Fruit fly (Drosophila melanogaster) Kc167 (cell line): ENCODE results near the gene tnc.
A peak's percentile ranks its signal among the peaks of the same experiment; 100 is the strongest.

ENCODE experiments used
- Myc ChIP-seq: fragments of >200 bp; optimal IDR thresholded peaks from 2 replicates; lab custom pipeline; 2017; ENCODE audit warnings: missing external identifiers
- Sin3A ChIP-seq: fragments of >200 bp; optimal IDR thresholded peaks from 2 replicates; lab custom pipeline; 2018; ENCODE audit warnings: missing external identifiers
- h ChIP-seq: fragments of >200 bp; optimal IDR thresholded peaks from 3 replicates; lab custom pipeline; 2018; ENCODE audit warnings: missing external identifiers
- insv ChIP-seq: fragments of >200 bp; optimal IDR thresholded peaks from 3 replicates; lab custom pipeline; 2018; ENCODE audit warnings: missing external identifiers
- psq ChIP-seq: fragments of >200 bp; optimal IDR thresholded peaks from 2 replicates; lab custom pipeline; 2017; ENCODE audit warnings: missing external identifiers
- ttk ChIP-seq: sonication (Bioruptor generic); optimal IDR thresholded peaks from 2 replicates; lab custom pipeline; 2017; ENCODE audit warnings: missing external identifiers

tnc gene

dm6 chr3R:24983537-24984501, at the start of gene tnc:
tnc (plus strand) TSS chr3R:24984384.
- TF ChIP-seq ttk (no peak), Sin3A (no peak), Myc (lab: Kevin White, UChicago) (no peak), h (lab: Kevin White, UChicago) (no peak), insv (no peak), psq (lab: Kevin White, UChicago) (no peak)

DNA sequence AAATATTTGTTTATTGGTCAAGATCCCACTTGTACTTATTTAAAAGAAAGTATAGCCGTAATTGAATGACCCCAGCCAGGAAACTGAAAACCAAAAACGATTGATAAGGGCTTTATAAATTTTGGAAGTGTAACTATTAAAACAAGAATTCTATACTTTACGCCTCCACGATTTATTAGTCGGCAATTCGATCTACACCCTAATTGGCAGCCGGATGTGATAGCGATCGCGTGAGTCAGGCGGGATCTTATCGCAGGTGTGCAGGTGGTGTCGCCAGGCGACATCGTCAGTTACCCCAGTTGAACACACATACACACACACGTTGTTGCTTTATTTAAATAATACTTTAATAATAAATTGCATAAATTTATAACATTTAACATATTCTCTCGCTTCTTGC, 49.6 kb upstream of the tnc start:
- TF ChIP-seq insv, result no peak
- no peak for TF ChIP-seq psq (lab: Kevin White, UChicago)
- no peak for TF ChIP-seq Myc (lab: Kevin White, UChicago)
- no peak for TF ChIP-seq ttk
- TF ChIP-seq Sin3A, result no peak
- TF ChIP-seq h (lab: Kevin White, UChicago), result no peak

DNA sequence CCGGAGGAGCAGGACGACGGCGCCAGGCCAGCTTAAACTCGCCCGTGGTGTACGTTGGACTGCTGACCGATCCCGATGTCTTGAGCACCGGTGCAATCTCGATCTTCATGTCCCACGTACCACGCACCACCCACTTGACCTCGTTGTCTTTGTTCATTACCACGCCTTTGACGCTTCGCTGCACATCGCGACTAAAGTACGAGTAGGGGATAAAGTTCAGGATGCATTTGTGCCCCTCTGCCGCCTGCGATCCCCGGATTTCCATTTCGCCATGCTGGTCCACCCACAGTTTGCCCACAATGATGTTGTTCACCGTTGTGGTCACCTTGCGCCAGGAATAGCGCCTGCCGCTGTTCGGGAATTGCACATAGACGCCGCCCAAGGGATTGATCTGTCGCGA, 48.4 kb upstream of the tnc start:
- TF ChIP-seq Myc (lab: Kevin White, UChicago) (no peak), ttk (no peak), insv (no peak), h (lab: Kevin White, UChicago) (no peak), Sin3A (no peak), psq (lab: Kevin White, UChicago) (no peak)

- no peak for TF ChIP-seq insv
- no peak for TF ChIP-seq ttk
- no peak for TF ChIP-seq Sin3A
- no peak for TF ChIP-seq Myc (lab: Kevin White, UChicago)
- no peak for TF ChIP-seq psq (lab: Kevin White, UChicago)
- no peak for TF ChIP-seq h (lab: Kevin White, UChicago)
Observed at dm6 chr3R:24938049-24938448, 46.1 kb upstream of the tnc start, which contains the start of gene Osbp. Osbp (minus strand) TSS chr3R:24938222.

DNA sequence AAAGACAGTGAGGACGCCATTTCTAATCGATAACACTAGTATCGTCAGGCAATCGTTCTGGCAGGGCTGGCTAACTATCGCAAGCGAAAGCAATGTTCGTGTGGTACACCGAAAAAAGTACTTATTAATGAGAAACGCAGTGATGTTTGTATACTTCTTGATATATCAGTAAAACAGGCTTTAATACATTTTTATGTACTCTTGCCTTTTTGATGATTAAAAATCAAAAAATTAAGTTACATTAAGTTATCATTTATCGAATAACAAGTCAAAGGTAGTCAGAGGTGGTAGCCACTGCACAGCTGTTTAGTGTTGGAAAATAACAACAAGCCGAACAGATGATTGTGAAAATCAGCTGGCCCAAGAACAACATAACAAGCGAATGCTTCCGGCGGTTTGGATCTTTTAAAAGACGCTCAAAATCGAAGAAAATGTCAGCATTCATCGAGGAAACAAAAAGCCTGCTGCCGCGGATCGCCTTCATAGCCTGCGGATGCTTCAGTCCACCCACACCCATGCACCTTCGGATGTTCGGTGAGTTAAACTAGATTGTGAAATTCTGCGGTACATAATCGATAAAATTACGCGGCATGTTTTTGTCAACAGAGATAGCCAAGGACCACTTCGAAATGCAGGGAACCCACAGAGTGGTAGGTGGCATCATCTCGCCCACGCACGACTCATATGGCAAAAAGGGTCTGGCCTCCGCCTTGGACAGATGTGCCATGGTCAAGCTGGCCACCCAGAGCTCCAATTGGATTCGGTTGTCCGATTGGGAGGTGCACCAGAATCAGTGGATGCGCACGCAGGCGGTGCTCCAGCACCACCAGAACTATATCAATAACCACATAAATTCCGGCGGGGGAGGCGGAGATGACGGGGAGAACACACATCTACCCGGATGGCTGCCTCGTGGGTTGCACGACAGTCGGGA, 39.0 kb upstream of the tnc start, which contains the start of the genes ssh and Nmnat:
Gene ssh (minus strand): TSS at position 37 of the 934 bp plus-strand sequence.
Gene Nmnat (plus strand): TSS at position 318 of the 934 bp plus-strand sequence.
- no peak for TF ChIP-seq insv
- TF ChIP-seq Myc (lab: Kevin White, UChicago), result no peak
- no peak for TF ChIP-seq h (lab: Kevin White, UChicago)
- TF ChIP-seq psq (lab: Kevin White, UChicago), result peak; percentile 44

DNA sequence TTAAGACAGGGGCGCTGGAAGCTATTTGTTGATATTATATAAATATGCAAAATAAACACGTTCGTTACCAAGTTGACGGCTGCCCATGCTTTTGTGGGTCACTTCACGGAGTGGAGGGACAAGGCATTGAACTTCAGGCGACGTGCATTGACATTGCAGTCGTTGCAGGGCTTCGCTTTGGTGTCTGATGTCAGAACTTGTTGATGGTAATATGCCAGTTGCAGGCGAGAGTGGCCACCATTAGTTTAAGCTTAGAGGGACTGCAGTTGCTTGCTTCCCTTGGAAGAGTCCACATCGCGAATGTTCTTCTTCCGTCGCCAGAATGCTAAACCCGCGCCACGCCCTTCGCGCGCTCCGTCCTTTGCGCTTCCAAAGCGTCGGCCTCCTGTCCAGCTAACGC, 36.9 kb upstream of the tnc start, which contains the start of gene mah:
Gene mah (plus strand): TSS at position 301 of the 400 bp plus-strand sequence.
- TF ChIP-seq Myc (lab: Kevin White, UChicago) (no peak), Sin3A (no peak), h (lab: Kevin White, UChicago) (no peak), ttk (no peak), psq (lab: Kevin White, UChicago) (no peak), insv (no peak)

dm6 chr3R:24953152-24953551, 31.0 kb upstream of the tnc start:
- TF ChIP-seq Sin3A (no peak), psq (lab: Kevin White, UChicago) (no peak), h (lab: Kevin White, UChicago) (no peak), Myc (lab: Kevin White, UChicago) (no peak), ttk (no peak), insv (no peak)

DNA sequence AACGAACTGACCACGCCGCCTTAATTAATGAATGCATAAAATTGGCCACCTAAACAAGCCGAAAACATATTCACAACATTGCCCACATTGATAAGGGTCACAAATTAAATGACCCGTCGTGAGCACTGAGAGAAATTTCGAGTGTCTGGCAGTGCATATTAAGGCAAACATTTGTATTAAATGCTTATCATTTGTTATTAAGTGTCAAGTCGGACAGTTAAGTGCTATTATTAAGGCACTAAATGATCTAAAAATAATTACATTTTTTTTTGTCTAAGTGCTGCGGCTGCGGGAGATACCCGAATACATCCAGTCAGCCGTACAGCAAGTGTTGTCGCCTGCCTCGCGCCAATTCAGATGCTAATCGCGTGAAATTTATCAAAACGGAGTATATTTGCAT, 21.7 kb upstream of the tnc start:
- no peak for TF ChIP-seq h (lab: Kevin White, UChicago)
- TF ChIP-seq insv, result no peak
- TF ChIP-seq psq (lab: Kevin White, UChicago), result no peak
- TF ChIP-seq Sin3A, result no peak
- no peak for TF ChIP-seq Myc (lab: Kevin White, UChicago)
- no peak for TF ChIP-seq ttk

DNA sequence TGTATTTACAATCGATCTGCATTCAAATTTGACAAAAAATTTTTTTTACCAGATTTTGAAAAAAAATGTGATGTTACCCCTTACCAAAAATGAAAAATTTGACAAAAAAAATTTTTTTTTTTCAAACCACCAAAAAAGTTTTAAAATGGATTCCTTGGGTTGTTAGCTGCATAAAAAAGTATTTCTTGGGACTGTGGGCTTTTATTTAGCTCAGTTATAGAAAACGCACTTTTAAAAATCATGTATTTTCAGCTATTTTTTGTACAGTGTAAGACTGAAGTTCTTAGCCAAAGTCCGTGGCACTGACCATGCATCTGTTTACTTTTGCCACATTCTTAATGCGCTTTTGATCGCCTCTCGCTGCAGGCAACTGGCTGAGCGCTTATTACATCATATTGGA, 18.8 kb upstream of the tnc start:
- TF ChIP-seq insv, result no peak
- no peak for TF ChIP-seq ttk
- no peak for TF ChIP-seq Sin3A

DNA sequence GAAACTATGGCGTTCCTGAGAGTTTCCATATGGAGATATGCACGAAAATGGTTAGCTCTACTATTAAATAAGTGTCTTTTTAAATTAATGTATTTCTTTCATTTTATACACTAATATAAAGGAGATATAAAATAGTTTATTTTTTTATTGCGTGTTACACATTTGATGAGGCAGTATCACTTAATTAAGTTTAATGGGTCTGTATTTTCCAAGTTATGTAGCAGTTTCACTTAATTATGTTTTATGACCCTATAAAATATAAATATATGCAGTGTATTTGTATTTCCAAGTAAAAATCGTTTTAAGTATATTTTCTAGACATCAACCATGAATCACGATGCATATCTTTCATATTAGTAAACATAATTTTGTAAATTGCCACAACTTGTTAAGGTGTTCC, 17.6 kb upstream of the tnc start:
- TF ChIP-seq psq (lab: Kevin White, UChicago) (no peak), h (lab: Kevin White, UChicago) (no peak), Sin3A (no peak), insv (no peak), ttk (no peak)

DNA sequence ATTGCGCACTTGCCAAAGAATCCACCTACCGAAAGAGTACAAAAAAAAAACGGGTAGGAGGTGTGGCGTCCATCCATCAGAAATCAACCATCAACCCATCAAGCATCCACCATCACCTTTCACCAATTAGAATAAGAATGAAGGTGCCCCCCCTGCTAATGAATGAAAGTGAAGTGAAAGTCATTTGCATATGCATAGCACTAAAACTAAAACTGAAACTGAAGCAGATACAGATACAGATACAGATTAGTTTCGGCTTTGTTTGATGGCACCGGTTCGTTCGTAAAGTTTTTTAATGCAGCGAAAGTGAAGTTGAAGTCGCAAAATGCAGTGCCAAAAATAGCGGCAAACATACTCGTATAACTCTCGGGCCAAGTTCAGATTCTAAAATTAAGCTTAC, 16.2 kb upstream of the tnc start:
- TF ChIP-seq psq (lab: Kevin White, UChicago), result no peak
- TF ChIP-seq insv, result no peak
- no peak for TF ChIP-seq ttk
- TF ChIP-seq Myc (lab: Kevin White, UChicago), result no peak
- no peak for TF ChIP-seq Sin3A
- no peak for TF ChIP-seq h (lab: Kevin White, UChicago)

- TF ChIP-seq h (lab: Kevin White, UChicago), result no peak
- TF ChIP-seq Sin3A, result no peak
- no peak for TF ChIP-seq insv
- no peak for TF ChIP-seq psq (lab: Kevin White, UChicago)
- TF ChIP-seq ttk, result no peak
- no peak for TF ChIP-seq Myc (lab: Kevin White, UChicago)
Observed at dm6 chr3R:24968888-24969287, 15.3 kb upstream of the tnc start.
